Fruit fly (Drosophila melanogaster) whole organism, wandering third instar larva: ENCODE results near the gene slf.

Experiments
- Abd-B ChIP-seq: fragments of >200 bp; optimal IDR thresholded peaks from 2 replicates; lab custom pipeline; 2017; ENCODE audit warnings: missing biosample characterization, missing genetic modification characterization
- CrebA ChIP-seq: fragments of 200-800 bp; sonication (Bioruptor generic); optimal IDR thresholded peaks from 2 replicates; lab custom pipeline; 2016; ENCODE audit warnings: missing biosample characterization, mild to moderate bottlenecking, missing genetic modification characterization, borderline replicate concordance
- Dfd ChIP-seq: fragments of >200 bp; optimal IDR thresholded peaks from 2 replicates; lab custom pipeline; 2017; ENCODE audit warnings: missing biosample characterization, missing genetic modification characterization
- OdsH ChIP-seq: fragments of 200-800 bp; sonication (Bioruptor generic); optimal IDR thresholded peaks from 2 replicates; lab custom pipeline; 2016; ENCODE audit warnings: missing biosample characterization, mild to moderate bottlenecking, missing genetic modification characterization
- Vsx2 ChIP-seq: fragments of 200-300, 225-300 bp; sonication (Bioruptor generic); optimal IDR thresholded peaks from 2 replicates; lab custom pipeline; 2018; ENCODE audit warnings: missing biosample characterization, missing genetic modification characterization; ENCODE audit not compliant: partially characterized antibody
- dl ChIP-seq, 2 experiments: fragments of 175-275, 200-275 bp in 1 of 2; fragments of 200-275 bp in 1 of 2; sonication (Bioruptor generic); optimal IDR thresholded peaks; lab custom pipeline; 2018; ENCODE audit warnings: mild to moderate bottlenecking in 2 of 2, missing biosample characterization in 2 of 2, missing genetic modification characterization in 2 of 2, moderate library complexity in 2 of 2; ENCODE audit not compliant: partially characterized antibody in 2 of 2, insufficient read depth in 1 of 2
- foxo ChIP-seq, 2 experiments: fragments of 200-800 bp; sonication (Bioruptor generic); optimal IDR thresholded peaks; 2 replicates in 1 of 2; 3 replicates in 1 of 2; lab custom pipeline; 2016 to 2017; ENCODE audit warnings: missing biosample characterization in 2 of 2, missing genetic modification characterization in 2 of 2
- fru ChIP-seq: fragments of 200-800 bp; sonication (Bioruptor generic); optimal IDR thresholded peaks from 3 replicates; lab custom pipeline; 2016; ENCODE audit warnings: missing biosample characterization, mild to moderate bottlenecking, missing genetic modification characterization
- h ChIP-seq: fragments of 200-800 bp; sonication (Bioruptor generic); optimal IDR thresholded peaks from 3 replicates; lab custom pipeline; 2016; ENCODE audit warnings: missing biosample characterization, mild to moderate bottlenecking, missing genetic modification characterization
- lola ChIP-seq: fragments of >200 bp; optimal IDR thresholded peaks from 2 replicates; lab custom pipeline; 2017; ENCODE audit warnings: missing biosample characterization, missing genetic modification characterization
- pan ChIP-seq: fragments of >200 bp; optimal IDR thresholded peaks from 2 replicates; lab custom pipeline; 2017
- psq ChIP-seq: fragments of 200-800 bp; sonication (Bioruptor generic); optimal IDR thresholded peaks from 3 replicates; lab custom pipeline; 2017; ENCODE audit warnings: missing biosample characterization, mild to moderate bottlenecking, missing genetic modification characterization, moderate library complexity
- sv ChIP-seq: fragments of 200-800 bp; sonication (Bioruptor generic); optimal IDR thresholded peaks from 3 replicates; lab custom pipeline; 2016; ENCODE audit warnings: missing biosample characterization, missing genetic modification characterization
- tai ChIP-seq: sonication (Bioruptor generic); optimal IDR thresholded peaks from 2 replicates; lab custom pipeline; 2016; ENCODE audit warnings: missing biosample characterization, missing genetic modification characterization

DNA sequence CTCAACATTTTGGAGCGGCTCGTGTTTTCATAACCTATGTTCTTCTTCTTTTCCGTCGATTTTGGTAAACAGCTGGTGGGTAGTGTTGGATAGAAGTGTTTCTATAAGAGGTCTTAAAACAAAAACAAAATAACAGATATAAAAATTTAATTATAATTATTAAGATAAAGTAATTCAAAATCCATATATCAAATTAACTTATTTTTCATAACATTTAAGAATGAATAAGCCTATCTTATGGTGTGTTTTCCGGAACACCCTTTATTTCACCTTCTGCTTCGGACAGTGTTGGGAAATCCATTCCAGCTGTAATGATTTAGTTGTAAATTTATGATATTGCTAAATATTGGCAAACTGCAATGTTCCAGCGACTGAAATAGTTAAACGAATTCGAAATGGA is 48.6 kb upstream of the slf start, which contains the start of the genes mRpS2 and Mon1:
- TF ChIP-seq dl (GFP tag; optimal IDR thresholded peaks at IDR 0.05; lab: Kevin White, UChicago; ENCODE audit: insufficient read depth in 1 of 2, partially characterized antibody in 2 of 2) (no peak), h (GFP tag; lab: Kevin White, UChicago) (peak; percentile 90), lola (no peak), sv (GFP tag; lab: Kevin White, UChicago) (peak; percentile 93), pan (lab: Kevin White, UChicago) (no peak), Dfd (GFP tag; lab: Kevin White, UChicago) (no peak), fru (GFP tag; lab: Kevin White, UChicago) (peak; percentile 88), Abd-B (GFP tag; lab: Kevin White, UChicago) (no peak), CrebA (no peak), psq (peak; percentile 91), foxo (GFP tag; optimal IDR thresholded peaks at IDR 0.05; lab: Kevin White, UChicago) (peak in 1 of 2 experiments; percentile 96), OdsH (GFP tag; lab: Kevin White, UChicago) (peak; percentile 94), tai (GFP tag; lab: Kevin White, UChicago) (no peak), Vsx2 (GFP tag; lab: Kevin White, UChicago) (no peak)
